Fruit fly (Drosophila melanogaster) whole organism, wandering third instar larva: ENCODE data around the gene CG15283.

Source experiments
- Dfd ChIP-seq: fragments of >200 bp; optimal IDR thresholded peaks from 2 replicates; lab custom pipeline; 2017; ENCODE audit warnings: missing biosample characterization, missing genetic modification characterization
- br ChIP-seq: fragments of 200-800 bp; sonication (Bioruptor generic); optimal IDR thresholded peaks from 2 replicates; lab custom pipeline; 2016; ENCODE audit warnings: missing biosample characterization, missing genetic modification characterization
- brk ChIP-seq: fragments of 200-800 bp; sonication (Bioruptor generic); optimal IDR thresholded peaks from 2 replicates; lab custom pipeline; 2016; ENCODE audit warnings: missing biosample characterization, mild to moderate bottlenecking, missing genetic modification characterization
- pan ChIP-seq: fragments of >200 bp; optimal IDR thresholded peaks from 2 replicates; lab custom pipeline; 2017
- usp ChIP-seq: fragments of >200 bp; optimal IDR thresholded peaks from 2 replicates; lab custom pipeline; 2017; ENCODE audit warnings: missing biosample characterization, missing genetic modification characterization

- TF ChIP-seq Dfd = no peak
- no peak for TF ChIP-seq brk (GFP tag; lab: Kevin White, UChicago)
- no peak for TF ChIP-seq br (GFP tag; lab: Kevin White, UChicago)
- no peak for TF ChIP-seq usp (GFP tag; lab: Kevin White, UChicago)
- TF ChIP-seq pan (lab: Kevin White, UChicago) = no peak
These were observed 5.9 kb downstream of the CG15283 start for dm6 chr2L:14444834-14445233.
